Worm (Caenorhabditis elegans): ENCODE data around the gene F09B12.5.

F09B12.5 gene

ce11 chrX:15133180-15133579 is 48.7 kb downstream of the F09B12.5 start:
- no peak for TF ChIP-seq T22C8.4 (GFP tag; IDR thresholded peaks at IDR 0.05)
- TF ChIP-seq med-1 (GFP tag; optimal IDR thresholded peaks at IDR 0.05; ENCODE audit: insufficient read depth): no peak
- no peak for TF ChIP-seq tab-1 (GFP tag; IDR thresholded peaks at IDR 0.05)
- no peak for TF ChIP-seq klf-2 (GFP tag; conservative IDR thresholded peaks at IDR 0.05)
- no peak for TF ChIP-seq ztf-29 (GFP tag; IDR thresholded peaks at IDR 0.05)

ce11 chrX:15134941-15135340 is 50.4 kb downstream of the F09B12.5 start:
- TF ChIP-seq ztf-23 (GFP tag; IDR thresholded peaks at IDR 0.05): no peak
- TF ChIP-seq klf-2 (GFP tag; conservative IDR thresholded peaks at IDR 0.05): no peak
- no peak for TF ChIP-seq tab-1 (GFP tag; IDR thresholded peaks at IDR 0.05)
- TF ChIP-seq ref-1 (GFP tag; conservative IDR thresholded peaks at IDR 0.05): no peak
- no peak for TF ChIP-seq cog-1 (tag; optimal IDR thresholded peaks at IDR 0.05)
- no peak for TF ChIP-seq ztf-29 (GFP tag; IDR thresholded peaks at IDR 0.05)
- TF ChIP-seq T22C8.4 (GFP tag; IDR thresholded peaks at IDR 0.05): no peak
- no peak for TF ChIP-seq flt-1 (GFP tag; IDR thresholded peaks at IDR 0.05)
- TF ChIP-seq med-1 (GFP tag; optimal IDR thresholded peaks at IDR 0.05; ENCODE audit: insufficient read depth): no peak
